Fruit fly (Drosophila melanogaster): Measurements from ENCODE around the gene wls.

dm6 chr3L:11164899-11165298 lies 4.5 kb downstream of the wls start, which contains the start of gene Alg10:
- TF ChIP-seq tj (GFP tag; optimal IDR thresholded peaks at IDR 0.05), result no peak
- TF ChIP-seq cnc (optimal IDR thresholded peaks at IDR 0.05), result no peak
- TF ChIP-seq kay (GFP tag; ENCODE audit: borderline replicate concordance), result no peak
- no peak for TF ChIP-seq CG5204 (GFP tag; optimal IDR thresholded peaks at IDR 0.05)
